Worm (Caenorhabditis elegans) whole organism, mixed stage, embryonic: Measurements from ENCODE around the gene Y54G2A.73.

Source experiments
- M03D4.4 ChIP-seq: sonication (generic microtip); optimal IDR thresholded peaks from 2 replicates; lab custom pipeline; 2017; ENCODE audit warnings: mild to moderate bottlenecking, missing genetic modification characterization, missing compliant biosample characterization
- bed-3 ChIP-seq: fragments of 200-800 bp; sonication (Bioruptor generic); optimal IDR thresholded peaks from 3 replicates; lab custom pipeline; 2018; ENCODE audit warnings: mild to moderate bottlenecking, missing genetic modification characterization, moderate library complexity, missing compliant biosample characterization
- blmp-1 ChIP-seq: fragments of 150-350 bp; optimal IDR thresholded peaks from 2 replicates; lab custom pipeline; 2014; ENCODE audit warnings: missing biosample characterization, missing genetic modification characterization
- ceh-39 ChIP-seq: fragments of 150-350 bp; optimal IDR thresholded peaks from 2 replicates; lab custom pipeline; 2014; ENCODE audit warnings: missing biosample characterization, missing genetic modification characterization
- ceh-43 ChIP-seq: fragments of 200-800 bp; sonication (Bioruptor generic); optimal IDR thresholded peaks from 2 replicates; lab custom pipeline; 2018; ENCODE audit warnings: mild to moderate bottlenecking, missing genetic modification characterization, moderate library complexity, missing compliant biosample characterization
- ceh-83 ChIP-seq: fragments of 200-800 bp; sonication (Bioruptor generic); optimal IDR thresholded peaks from 2 replicates; lab custom pipeline; 2018; ENCODE audit warnings: mild to moderate bottlenecking, missing genetic modification characterization, missing compliant biosample characterization
- ces-1 ChIP-seq: fragments of 150-350 bp; optimal IDR thresholded peaks from 2 replicates; lab custom pipeline; 2014; ENCODE audit warnings: missing biosample characterization, missing genetic modification reagents, missing genetic modification characterization
- cnd-1 ChIP-seq: fragments of 200-800 bp; sonication (Bioruptor generic); optimal IDR thresholded peaks from 2 replicates; lab custom pipeline; 2018; ENCODE audit warnings: mild to moderate bottlenecking, missing genetic modification characterization, missing compliant biosample characterization
- drap-1 ChIP-seq: fragments of 200-800 bp; sonication (Bioruptor generic); optimal IDR thresholded peaks from 3 replicates; lab custom pipeline; 2018; ENCODE audit warnings: mild to moderate bottlenecking, missing genetic modification characterization, missing compliant biosample characterization
- elt-1 ChIP-seq: sonication (generic microtip); optimal IDR thresholded peaks from 2 replicates; lab custom pipeline; 2017; ENCODE audit warnings: missing genetic modification characterization, mild to moderate bottlenecking, missing compliant biosample characterization, antibody characterized with exemption, moderate library complexity, borderline replicate concordance; ENCODE audit not compliant: insufficient read depth
- elt-3 ChIP-seq: fragments of 150-350 bp; optimal IDR thresholded peaks from 2 replicates; lab custom pipeline; 2014; ENCODE audit warnings: missing biosample characterization, missing genetic modification characterization
- flh-1 ChIP-seq: fragments of 200-800 bp; sonication (Bioruptor generic); optimal IDR thresholded peaks from 2 replicates; lab custom pipeline; 2018; ENCODE audit warnings: mild to moderate bottlenecking, missing genetic modification characterization, moderate library complexity, missing compliant biosample characterization
- ham-2 ChIP-seq: fragments of 200-800 bp; sonication (Bioruptor generic); optimal IDR thresholded peaks from 2 replicates; lab custom pipeline; 2018; ENCODE audit warnings: mild to moderate bottlenecking, missing genetic modification characterization, missing compliant biosample characterization
- hlh-1 ChIP-seq: fragments of 150-350 bp; optimal IDR thresholded peaks from 2 replicates; lab custom pipeline; 2014; ENCODE audit warnings: missing biosample characterization, missing genetic modification reagents, missing genetic modification characterization
- lin-13 ChIP-seq: fragments of 150-350 bp; optimal IDR thresholded peaks from 2 replicates; lab custom pipeline; 2014; ENCODE audit warnings: missing biosample characterization, missing genetic modification characterization
- lin-32 ChIP-seq: fragments of 200-800 bp; sonication (Bioruptor generic); optimal IDR thresholded peaks from 2 replicates; lab custom pipeline; 2018; ENCODE audit warnings: mild to moderate bottlenecking, missing genetic modification characterization, missing compliant biosample characterization
- lsy-2 ChIP-seq: fragments of 150-350 bp; optimal IDR thresholded peaks from 2 replicates; lab custom pipeline; 2014; ENCODE audit warnings: missing biosample characterization, missing genetic modification characterization
- mab-5 ChIP-seq: fragments of 150-350 bp; optimal IDR thresholded peaks from 2 replicates; lab custom pipeline; 2014; ENCODE audit warnings: missing biosample characterization, missing genetic modification characterization
- mls-2 ChIP-seq: sonication (generic microtip); optimal IDR thresholded peaks from 2 replicates; lab custom pipeline; 2016; ENCODE audit warnings: mild to moderate bottlenecking, missing genetic modification characterization, moderate library complexity, missing compliant biosample characterization
- nhr-12 ChIP-seq: fragments of 150-350 bp; optimal IDR thresholded peaks from 2 replicates; lab custom pipeline; 2014; ENCODE audit warnings: missing biosample characterization, missing genetic modification characterization
- nhr-2 ChIP-seq: fragments of 150-350 bp; optimal IDR thresholded peaks from 2 replicates; lab custom pipeline; 2014; ENCODE audit warnings: missing biosample characterization, missing genetic modification characterization
- nhr-237 ChIP-seq: fragments of 150-350 bp; optimal IDR thresholded peaks from 2 replicates; lab custom pipeline; 2014; ENCODE audit warnings: missing biosample characterization, missing genetic modification characterization
- nhr-76 ChIP-seq: sonication (generic microtip); optimal IDR thresholded peaks from 2 replicates; lab custom pipeline; 2017; ENCODE audit warnings: missing biosample characterization, missing genetic modification characterization
- pha-4 ChIP-seq: fragments of 150-350 bp; optimal IDR thresholded peaks from 2 replicates; lab custom pipeline; 2018; ENCODE audit warnings: missing biosample characterization, missing genetic modification reagents, missing genetic modification characterization
- sem-2 ChIP-seq: fragments of 200-800 bp; sonication (Bioruptor generic); optimal IDR thresholded peaks from 2 replicates; lab custom pipeline; 2018; ENCODE audit warnings: mild to moderate bottlenecking, missing genetic modification characterization, missing compliant biosample characterization
- snpc-4 ChIP-seq: fragments of 150-350 bp; optimal IDR thresholded peaks from 2 replicates; lab custom pipeline; 2014; ENCODE audit warnings: missing biosample characterization, missing genetic modification characterization
- sptf-1 ChIP-seq: sonication (generic microtip); optimal IDR thresholded peaks from 2 replicates; lab custom pipeline; 2017; ENCODE audit warnings: mild to moderate bottlenecking, missing genetic modification characterization, moderate library complexity, missing compliant biosample characterization
- tbx-8 ChIP-seq: fragments of 200-800 bp; sonication (Bioruptor generic); optimal IDR thresholded peaks from 2 replicates; lab custom pipeline; 2018; ENCODE audit warnings: mild to moderate bottlenecking, missing genetic modification characterization, moderate library complexity, missing compliant biosample characterization
- unc-120 ChIP-seq: sonication (generic microtip); optimal IDR thresholded peaks from 2 replicates; lab custom pipeline; 2017; ENCODE audit warnings: missing genetic modification characterization, missing compliant biosample characterization; ENCODE audit not compliant: poor library complexity, severe bottlenecking
- unc-39 ChIP-seq: fragments of 150-350 bp; optimal IDR thresholded peaks from 2 replicates; lab custom pipeline; 2014; ENCODE audit warnings: missing biosample characterization, missing genetic modification characterization
- unc-62 ChIP-seq: fragments of 150-350 bp; optimal IDR thresholded peaks from 2 replicates; lab custom pipeline; 2014; ENCODE audit warnings: missing biosample characterization, missing genetic modification reagents, missing genetic modification characterization
- ztf-11 ChIP-seq: fragments of 150-350 bp; optimal IDR thresholded peaks from 2 replicates; lab custom pipeline; 2014; ENCODE audit warnings: missing biosample characterization, missing genetic modification characterization

Y54G2A.73 gene

DNA sequence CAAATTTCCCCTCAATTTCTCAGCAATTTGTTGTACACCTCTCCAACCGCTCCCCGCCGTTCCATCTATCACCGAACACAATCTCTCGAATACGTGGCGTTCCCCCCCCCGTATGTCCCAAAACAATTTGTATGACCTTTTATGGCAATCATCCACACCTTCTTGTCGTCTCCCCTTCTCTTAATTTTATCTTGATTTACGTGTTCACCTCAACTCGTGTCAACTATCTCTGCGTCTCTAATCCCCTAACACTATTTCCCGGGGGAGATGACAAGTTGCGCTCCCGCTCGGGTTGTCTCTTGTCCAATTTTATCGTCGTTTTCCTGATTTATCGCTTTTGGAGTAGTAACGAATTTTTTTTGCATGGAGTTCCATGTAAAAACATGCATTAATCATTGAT, 5.9 kb upstream of the Y54G2A.73 start:
- TF ChIP-seq ceh-83, result no peak
- no peak for TF ChIP-seq ceh-43
- TF ChIP-seq unc-39 (tag; lab: Kevin White, UChicago), result no peak
- TF ChIP-seq cnd-1 (tag; lab: Kevin White, UChicago), result no peak
- no peak for TF ChIP-seq elt-3 (tag; lab: Kevin White, UChicago)
- peak; percentile 84 for TF ChIP-seq elt-1 (tag; lab: Kevin White, UChicago)
- peak; percentile 63 for TF ChIP-seq nhr-2
- peak; percentile 52 for TF ChIP-seq unc-120 (tag; lab: Kevin White, UChicago)
- TF ChIP-seq nhr-237 (tag; lab: Kevin White, UChicago), result no peak
- TF ChIP-seq nhr-76 (tag; lab: Kevin White, UChicago), result no peak
- TF ChIP-seq lsy-2 (tag; lab: Kevin White, UChicago), result no peak
- peak; percentile 97 for TF ChIP-seq unc-62 (GFP tag; lab: Kevin White, UChicago)
- TF ChIP-seq ztf-11 (tag; lab: Kevin White, UChicago), result no peak
- no peak for TF ChIP-seq ces-1 (GFP tag; lab: Kevin White, UChicago)
- TF ChIP-seq mls-2 (tag; lab: Kevin White, UChicago), result no peak
- no peak for TF ChIP-seq flh-1 (GFP tag; lab: Kevin White, UChicago)
- TF ChIP-seq tbx-8 (GFP tag; lab: Kevin White, UChicago), result no peak
- no peak for TF ChIP-seq blmp-1 (tag; lab: Kevin White, UChicago)
- no peak for TF ChIP-seq bed-3 (GFP tag; lab: Kevin White, UChicago)
- TF ChIP-seq M03D4.4 (tag; lab: Kevin White, UChicago), result no peak
- no peak for TF ChIP-seq nhr-12 (tag; lab: Kevin White, UChicago)
- TF ChIP-seq hlh-1 (tag; lab: Kevin White, UChicago), result no peak

DNA sequence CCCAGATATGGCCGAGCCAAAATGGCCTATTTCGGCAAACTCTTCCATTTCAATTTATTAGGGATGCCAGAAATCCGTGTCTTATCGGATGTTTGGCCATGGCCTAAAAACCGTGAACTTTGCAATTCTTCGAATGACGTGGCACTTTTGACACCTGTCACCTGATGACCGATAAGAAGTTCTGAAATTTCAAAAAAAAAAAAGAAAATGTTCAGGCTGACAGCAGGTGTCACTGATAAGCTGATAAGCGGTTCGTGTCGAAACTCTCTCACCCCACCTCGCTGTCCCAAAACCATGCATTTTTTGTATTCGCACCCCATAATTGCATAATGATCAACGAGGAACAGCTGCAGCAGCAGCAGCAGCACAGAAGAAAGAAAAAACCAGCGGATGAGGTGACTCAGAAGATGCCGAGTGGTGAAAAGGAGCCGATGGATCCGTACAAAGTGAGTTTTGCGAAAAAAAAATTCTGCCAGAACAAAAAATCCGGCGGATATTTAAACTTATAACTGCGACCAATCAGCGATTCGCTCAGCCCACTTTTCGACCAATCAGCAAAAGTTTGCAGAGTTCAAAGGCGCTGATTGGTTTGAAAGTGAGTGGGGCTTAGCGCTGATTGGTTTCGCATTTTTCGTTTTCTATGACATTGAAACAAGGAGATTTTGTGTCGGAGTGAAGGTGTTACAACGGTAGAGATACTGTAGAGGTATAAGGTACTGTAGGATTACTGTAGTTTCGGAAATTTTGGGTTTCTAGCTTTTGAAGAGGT, 3.9 kb upstream of the Y54G2A.73 start, which contains the start of the genes Y54G2A.28 and vrp-1:
Gene Y54G2A.28 (minus strand): TSS at position 48 of the 769 bp plus-strand sequence.
Gene vrp-1 (plus strand): TSS at position 214 of the 769 bp plus-strand sequence.
- TF ChIP-seq pha-4 (tag; lab: Kevin White, UChicago) (no peak), elt-3 (tag; lab: Kevin White, UChicago) (no peak), mab-5 (tag; lab: Kevin White, UChicago) (no peak), unc-120 (tag; lab: Kevin White, UChicago) (no peak), lin-32 (GFP tag; lab: Kevin White, UChicago) (no peak), mls-2 (tag; lab: Kevin White, UChicago) (no peak), unc-62 (GFP tag; lab: Kevin White, UChicago) (no peak), ham-2 (GFP tag; lab: Kevin White, UChicago) (no peak), sptf-1 (tag; lab: Kevin White, UChicago) (no peak), ces-1 (GFP tag; lab: Kevin White, UChicago) (no peak), M03D4.4 (tag; lab: Kevin White, UChicago) (no peak), ceh-39 (tag; lab: Kevin White, UChicago) (no peak), lin-13 (tag; lab: Kevin White, UChicago) (no peak), cnd-1 (tag; lab: Kevin White, UChicago) (no peak), unc-39 (tag; lab: Kevin White, UChicago) (no peak), drap-1 (no peak)
- TF ChIP-seq, all 35 proteins: peak for 0

DNA sequence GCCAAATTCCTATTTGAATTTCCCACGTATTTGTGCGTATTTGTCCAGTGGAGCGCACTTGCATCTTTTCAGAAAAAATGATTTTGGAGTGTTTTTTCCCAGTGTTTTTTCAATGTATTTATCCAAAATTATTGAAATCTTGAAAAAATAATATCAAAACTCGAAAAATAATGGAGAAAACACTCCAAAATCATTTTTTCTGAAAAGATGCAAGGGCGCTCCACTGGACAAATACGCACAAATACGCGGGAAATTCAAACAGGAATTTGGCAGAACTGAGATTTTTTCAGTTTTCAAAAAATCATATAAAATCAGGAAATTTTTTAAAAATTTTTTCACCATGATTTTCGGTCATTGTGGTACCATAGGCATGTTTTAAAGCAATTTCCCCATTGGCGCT, 3.0 kb upstream of the Y54G2A.73 start:
- TF ChIP-seq sem-2 (GFP tag; lab: Kevin White, UChicago), result no peak
- TF ChIP-seq unc-62 (GFP tag; lab: Kevin White, UChicago), result no peak
- TF ChIP-seq lsy-2 (tag; lab: Kevin White, UChicago), result no peak
- TF ChIP-seq mls-2 (tag; lab: Kevin White, UChicago), result no peak
- TF ChIP-seq nhr-237 (tag; lab: Kevin White, UChicago), result no peak
- TF ChIP-seq mab-5 (tag; lab: Kevin White, UChicago), result no peak
- TF ChIP-seq snpc-4 (tag; lab: Kevin White, UChicago), result no peak
- TF ChIP-seq drap-1, result no peak
- no peak for TF ChIP-seq bed-3 (GFP tag; lab: Kevin White, UChicago)
- TF ChIP-seq elt-1 (tag; lab: Kevin White, UChicago), result no peak
- no peak for TF ChIP-seq ztf-11 (tag; lab: Kevin White, UChicago)
